Worm (Caenorhabditis elegans) whole organism, L1 larva: ENCODE measurements around the gene rpc-2.

Source experiments
- F16B12.6 ChIP-seq: fragments of 150-350 bp; optimal IDR thresholded peaks from 2 replicates; lab custom pipeline; 2014; ENCODE audit warnings: missing biosample characterization, missing genetic modification characterization
- ceh-8 ChIP-seq: fragments of 200-800 bp; sonication (Bioruptor generic); optimal IDR thresholded peaks from 2 replicates; lab custom pipeline; 2018; ENCODE audit warnings: mild to moderate bottlenecking, missing genetic modification characterization, moderate library complexity, missing compliant biosample characterization
- ceh-88 ChIP-seq: fragments of 200-800 bp; sonication (Bioruptor generic); IDR thresholded peaks from 2 replicates; pipeline ENCODE4 v1.3.6; 2022; ENCODE audit warnings: missing genetic modification characterization, missing compliant biosample characterization
- fkh-10 ChIP-seq: sonication (generic microtip); optimal IDR thresholded peaks from 2 replicates; lab custom pipeline; 2017; ENCODE audit warnings: missing biosample characterization, missing genetic modification reagents, missing genetic modification characterization
- fkh-8 ChIP-seq: sonication (generic microtip); optimal IDR thresholded peaks from 2 replicates; lab custom pipeline; 2016; ENCODE audit warnings: mild to moderate bottlenecking, missing genetic modification characterization, missing compliant biosample characterization
- nhr-76 ChIP-seq: sonication (generic microtip); optimal IDR thresholded peaks from 2 replicates; lab custom pipeline; 2017; ENCODE audit warnings: missing biosample characterization, missing genetic modification characterization
- skn-1 ChIP-seq: fragments of 150-350 bp; optimal IDR thresholded peaks from 2 replicates; lab custom pipeline; 2014; ENCODE audit warnings: missing biosample characterization, missing genetic modification characterization
- snpc-4 ChIP-seq: fragments of 150-350 bp; optimal IDR thresholded peaks from 2 replicates; lab custom pipeline; 2014; ENCODE audit warnings: missing biosample characterization, missing genetic modification characterization

- TF ChIP-seq nhr-76 (no peak), F16B12.6 (tag; lab: Kevin White, UChicago) (no peak), snpc-4 (no peak), ceh-8 (GFP tag; lab: Kevin White, UChicago) (no peak), fkh-8 (tag; lab: Kevin White, UChicago) (no peak), fkh-10 (GFP tag; lab: Kevin White, UChicago) (no peak), ceh-88 (GFP tag; lab: Robert Waterston, UW) (no peak), skn-1 (tag; lab: Kevin White, UChicago) (no peak)
These were observed 16.5 kb downstream of the rpc-2 start, which contains the start of gene molo-1 for ce11 chrIII:5573694-5574093.
